Worm (Caenorhabditis elegans): ENCODE data around the gene F57A8.6.

F57A8.6 gene

ce11 chrV:10087103-10087502 lies 13.4 kb upstream of the F57A8.6 start, which contains the start of gene R04B5.5 (continued):
- TF ChIP-seq dpl-1 (GFP tag; optimal IDR thresholded peaks at IDR 0.05): no peak
- TF ChIP-seq mes-2 (tag; optimal IDR thresholded peaks at IDR 0.05; ENCODE audit: poor library complexity, severe bottlenecking): no peak
- no peak for TF ChIP-seq madf-9 (GFP tag; conservative IDR thresholded peaks at IDR 0.05)
- TF ChIP-seq zfp-2 (tag; optimal IDR thresholded peaks at IDR 0.05): no peak
- no peak for TF ChIP-seq ceh-28 (tag; optimal IDR thresholded peaks at IDR 0.05)
- no peak for TF ChIP-seq R02D3.7 (tag; optimal IDR thresholded peaks at IDR 0.05)
- no peak for TF ChIP-seq F10B5.3 (tag; optimal IDR thresholded peaks at IDR 0.05)
- no peak for TF ChIP-seq ces-1 (GFP tag; optimal IDR thresholded peaks at IDR 0.05)
- TF ChIP-seq mxl-2 (GFP tag; conservative IDR thresholded peaks at IDR 0.05): no peak
- TF ChIP-seq lin-1 (GFP tag; IDR thresholded peaks at IDR 0.05): no peak
- no peak for TF ChIP-seq ama-1 (optimal IDR thresholded peaks at IDR 0.05)
- no peak for TF ChIP-seq lin-38 (GFP tag; IDR thresholded peaks at IDR 0.05)
- TF ChIP-seq F37D6.2 (tag; optimal IDR thresholded peaks at IDR 0.05): no peak
- no peak for TF ChIP-seq lim-7 (GFP tag; IDR thresholded peaks at IDR 0.05)
- no peak for TF ChIP-seq unc-39 (tag; optimal IDR thresholded peaks at IDR 0.05)
- no peak for TF ChIP-seq zfp-3 (GFP tag; conservative IDR thresholded peaks at IDR 0.05)
- no peak for TF ChIP-seq hif-1 (tag; optimal IDR thresholded peaks at IDR 0.05)
- TF ChIP-seq skn-1 (tag; optimal IDR thresholded peaks at IDR 0.05): no peak
- no peak for TF ChIP-seq ceh-82 (tag; optimal IDR thresholded peaks at IDR 0.05)
- peak; percentile 79 for TF ChIP-seq mxl-3 (GFP tag; optimal IDR thresholded peaks at IDR 0.05)
- no peak for TF ChIP-seq cey-2 (tag; optimal IDR thresholded peaks at IDR 0.05; ENCODE audit: borderline replicate concordance, insufficient read depth)
- no peak for TF ChIP-seq D1046.2 (GFP tag; IDR thresholded peaks at IDR 0.05)
- TF ChIP-seq ctbp-1 (GFP tag; IDR thresholded peaks at IDR 0.05): no peak
- peak; percentile 48 for TF ChIP-seq nhr-102 (tag; optimal IDR thresholded peaks at IDR 0.05)
- TF ChIP-seq aly-2 (tag; optimal IDR thresholded peaks at IDR 0.05): no peak
- no peak for TF ChIP-seq daf-19 (GFP tag; conservative IDR thresholded peaks at IDR 0.05)
- TF ChIP-seq set-16 (GFP tag; IDR thresholded peaks at IDR 0.05): no peak
- TF ChIP-seq nhr-237 (tag; optimal IDR thresholded peaks at IDR 0.05): no peak
- no peak for TF ChIP-seq arid-1 (GFP tag; conservative IDR thresholded peaks at IDR 0.05)
- no peak for TF ChIP-seq nhr-41 (GFP tag; IDR thresholded peaks at IDR 0.05)
- TF ChIP-seq mdl-1 (tag; optimal IDR thresholded peaks at IDR 0.05): peak in 1 of 2 experiments; percentile 85
- TF ChIP-seq duxl-1 (tag; optimal IDR thresholded peaks at IDR 0.05; ENCODE audit: poor library complexity): no peak
- TF ChIP-seq nhr-77 (tag; optimal IDR thresholded peaks at IDR 0.05): peak; percentile 89
- TF ChIP-seq nhr-76 (tag; optimal IDR thresholded peaks at IDR 0.05): no peak
- no peak for TF ChIP-seq fos-1 (tag; optimal IDR thresholded peaks at IDR 0.05)
- peak; percentile 37 for TF ChIP-seq pqm-1 (tag; optimal IDR thresholded peaks at IDR 0.05)
- no peak for TF ChIP-seq egl-27 (tag; optimal IDR thresholded peaks at IDR 0.05)
- TF ChIP-seq F49E8.2 (tag; optimal IDR thresholded peaks at IDR 0.05; ENCODE audit: borderline replicate concordance): no peak
- TF ChIP-seq tra-1 (GFP tag; IDR thresholded peaks at IDR 0.05): 0 out of 2 replicates have a peak, but pooled peaks have one; percentile 46
- TF ChIP-seq nhr-48 (tag; optimal IDR thresholded peaks at IDR 0.05): peak; percentile 49
- no peak for TF ChIP-seq ZK546.5 (tag; optimal IDR thresholded peaks at IDR 0.05)
- no peak for TF ChIP-seq zip-11 (GFP tag; IDR thresholded peaks at IDR 0.05)
- TF ChIP-seq spr-1 (tag; optimal IDR thresholded peaks at IDR 0.05): no peak
- no peak for TF ChIP-seq daf-8 (GFP tag; IDR thresholded peaks at IDR 0.05)
- no peak for TF ChIP-seq fkh-10 (GFP tag; optimal IDR thresholded peaks at IDR 0.05)
- TF ChIP-seq zip-2 (tag; optimal IDR thresholded peaks at IDR 0.05): no peak
- no peak for TF ChIP-seq sdz-12 (GFP tag; optimal IDR thresholded peaks at IDR 0.05)
- TF ChIP-seq nhr-6 (tag; optimal IDR thresholded peaks at IDR 0.05): peak; percentile 2
- no peak for TF ChIP-seq gei-8 (GFP tag; optimal IDR thresholded peaks at IDR 0.05)
- no peak for TF ChIP-seq unc-62 (GFP tag; optimal IDR thresholded peaks at IDR 0.05 in 1 of 2)
- no peak for TF ChIP-seq unc-62 (tag; optimal IDR thresholded peaks at IDR 0.05)
- TF ChIP-seq dmd-8 (GFP tag; IDR thresholded peaks at IDR 0.05): no peak
- TF ChIP-seq F26F4.8 (GFP tag; conservative IDR thresholded peaks at IDR 0.05): no peak

Measured in whole organism, L4 larva.